Worm (Caenorhabditis elegans) whole organism, L4 larva: Measurements from ENCODE around the gene R05G6.3.

Experiments used
- madf-9 ChIP-seq: fragments of 200-800 bp; sonication (Bioruptor generic); conservative IDR thresholded peaks from 2 replicates; pipeline ENCODE4 v1.3.6; 2022; ENCODE audit warnings: missing genetic modification reagents, missing genetic modification characterization, missing compliant biosample characterization
- mxl-3 ChIP-seq: fragments of 200-800 bp; sonication (Bioruptor generic); optimal IDR thresholded peaks from 2 replicates; lab custom pipeline; 2018; ENCODE audit warnings: mild to moderate bottlenecking, missing genetic modification characterization, missing compliant biosample characterization
- nhr-28 ChIP-seq: fragments of 150-350 bp; optimal IDR thresholded peaks from 2 replicates; lab custom pipeline; 2014; ENCODE audit warnings: missing biosample characterization, missing genetic modification characterization
- nhr-76 ChIP-seq: fragments of 150-350 bp; optimal IDR thresholded peaks from 2 replicates; lab custom pipeline; 2014; ENCODE audit warnings: missing biosample characterization, missing genetic modification characterization
- snpc-4 ChIP-seq: fragments of 150-350 bp; optimal IDR thresholded peaks from 2 replicates; lab custom pipeline; 2014; ENCODE audit warnings: missing biosample characterization, missing genetic modification characterization

ce11 chrIV:7556265-7556866 lies 40.0 kb downstream of the R05G6.3 start, which contains the start of the genes F49E8.7, F49E8.8 and nprl-2:
- TF ChIP-seq nhr-76 (no peak), madf-9 (GFP tag; lab: Robert Waterston, UW) (no peak), snpc-4 (no peak), mxl-3 (no peak), nhr-28 (tag; lab: Kevin White, UChicago) (no peak)
